Fruit fly (Drosophila melanogaster): Measurements from ENCODE around the gene NELF-B.

DNA sequence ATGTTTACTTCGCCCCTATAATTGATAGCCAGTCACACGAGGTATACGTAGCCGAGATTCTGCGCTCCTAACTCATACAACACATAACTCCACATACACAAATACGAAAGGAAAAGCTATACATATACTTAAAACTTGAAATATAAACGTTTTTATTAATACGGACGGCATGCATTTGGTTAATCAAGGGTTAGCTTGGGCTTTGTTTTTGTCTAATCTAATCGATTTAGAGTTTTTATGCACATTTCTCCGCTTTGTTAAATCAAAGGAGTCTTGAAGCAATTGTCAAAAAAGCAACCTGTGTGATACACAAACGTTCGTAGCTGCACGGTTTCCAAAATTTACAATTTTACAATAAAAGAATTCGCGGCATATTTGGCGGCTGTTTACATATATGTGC lies 8.4 kb upstream of the NELF-B start, which contains the start of gene Tom40:
- TF ChIP-seq CG8478 (optimal IDR thresholded peaks at IDR 0.05) (no peak), Dll (optimal IDR thresholded peaks at IDR 0.05) (no peak), psq (optimal IDR thresholded peaks at IDR 0.05) (no peak)

All from whole organism.